Worm (Caenorhabditis elegans): ENCODE measurements around the gene vps-36.

The vps-36 gene

DNA sequence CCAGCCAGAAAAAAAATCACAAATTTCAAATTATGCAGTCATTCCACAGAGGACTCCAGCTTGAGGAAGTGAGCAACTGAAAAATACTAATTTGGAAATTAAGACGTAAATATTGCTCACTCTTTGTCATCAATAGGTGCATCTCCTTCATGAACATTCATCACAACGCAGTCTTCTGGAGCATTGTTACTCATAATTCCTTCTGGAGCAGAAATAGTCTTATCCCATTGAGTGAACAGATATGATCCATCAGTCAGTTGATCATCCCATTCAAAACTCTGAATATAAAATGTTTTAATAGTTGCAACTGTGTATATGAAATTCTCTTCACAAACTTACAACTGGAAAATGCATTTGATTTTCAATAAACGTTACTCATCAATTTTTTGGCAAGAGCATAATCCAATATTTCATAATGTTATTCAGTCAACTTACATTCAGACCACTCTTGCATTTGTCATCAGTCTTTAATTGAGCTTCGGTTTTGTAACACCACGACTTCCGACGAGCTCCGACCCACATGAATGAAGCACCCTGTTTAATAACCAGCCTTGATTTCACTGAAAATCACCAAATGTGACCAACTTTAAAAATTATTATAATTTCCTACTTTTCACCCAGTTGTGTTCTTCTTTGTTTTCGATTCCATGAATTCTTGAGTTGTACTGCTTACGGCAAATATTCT lies 6.9 kb downstream of the vps-36 start:
- no peak for TF ChIP-seq mab-5 (tag; optimal IDR thresholded peaks at IDR 0.05)
- TF ChIP-seq pha-4 (tag; optimal IDR thresholded peaks at IDR 0.05): no peak
- no peak for TF ChIP-seq mep-1 (tag; optimal IDR thresholded peaks at IDR 0.05)
- no peak for TF ChIP-seq unc-39 (tag; optimal IDR thresholded peaks at IDR 0.05)
- TF ChIP-seq unc-62 (GFP tag; optimal IDR thresholded peaks at IDR 0.05): no peak
- no peak for TF ChIP-seq mls-2 (tag; optimal IDR thresholded peaks at IDR 0.05)
- no peak for TF ChIP-seq hlh-1 (tag; optimal IDR thresholded peaks at IDR 0.05)
- no peak for TF ChIP-seq elt-1 (tag; optimal IDR thresholded peaks at IDR 0.05; ENCODE audit: borderline replicate concordance, insufficient read depth)
- TF ChIP-seq nhr-237 (tag; optimal IDR thresholded peaks at IDR 0.05): no peak

DNA sequence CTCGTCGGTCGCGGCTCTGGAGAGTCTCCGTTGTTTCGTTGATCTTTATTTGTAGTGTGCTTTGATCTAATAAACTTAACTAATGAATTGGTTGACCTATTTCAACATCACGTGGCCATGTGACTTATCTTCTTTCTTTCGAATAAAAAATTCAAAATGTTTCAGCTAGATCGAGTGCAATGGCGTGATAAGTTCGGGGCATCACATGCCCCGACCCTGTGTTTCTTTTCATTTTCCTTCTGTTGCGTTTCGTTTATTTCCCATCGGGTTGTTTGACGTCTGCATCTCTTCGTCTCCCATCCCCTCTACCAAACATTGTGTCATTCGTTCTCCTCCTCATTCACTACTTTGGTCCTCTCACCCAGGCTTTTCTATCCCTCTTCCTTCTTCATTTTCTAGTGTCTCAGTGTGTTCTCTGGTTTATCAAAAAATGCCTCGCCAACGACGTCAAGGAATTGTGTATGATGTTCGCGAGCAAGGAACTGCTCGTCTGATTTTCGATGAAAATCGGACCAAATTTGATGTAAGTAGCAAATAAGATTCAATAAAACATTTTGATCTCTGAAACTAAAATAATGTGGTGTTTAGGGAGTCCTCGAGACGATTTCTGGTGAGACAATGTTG lies 8.7 kb downstream of the vps-36 start, which contains the start of gene F17C11.4:
TSS of gene F17C11.4 (plus strand) at position 206 of the 624 bp plus-strand sequence.
- TF ChIP-seq sptf-1 (tag; optimal IDR thresholded peaks at IDR 0.05): no peak
- no peak for TF ChIP-seq ceh-83 (GFP tag; optimal IDR thresholded peaks at IDR 0.05)
- TF ChIP-seq ceh-43 (GFP tag; optimal IDR thresholded peaks at IDR 0.05): no peak
- no peak for TF ChIP-seq ham-2 (GFP tag; optimal IDR thresholded peaks at IDR 0.05)
- TF ChIP-seq ztf-11 (tag; optimal IDR thresholded peaks at IDR 0.05): no peak
- no peak for TF ChIP-seq sem-2 (GFP tag; optimal IDR thresholded peaks at IDR 0.05)
- no peak for TF ChIP-seq nhr-12 (tag; optimal IDR thresholded peaks at IDR 0.05)
- TF ChIP-seq ces-1 (GFP tag; optimal IDR thresholded peaks at IDR 0.05): peak; percentile 6
- TF ChIP-seq blmp-1 (tag; optimal IDR thresholded peaks at IDR 0.05): no peak
- TF ChIP-seq lin-32 (GFP tag; optimal IDR thresholded peaks at IDR 0.05): no peak
- no peak for TF ChIP-seq zip-8 (tag; optimal IDR thresholded peaks at IDR 0.05)
- TF ChIP-seq unc-39 (tag; optimal IDR thresholded peaks at IDR 0.05): no peak
- TF ChIP-seq nhr-76 (tag; optimal IDR thresholded peaks at IDR 0.05): no peak
- peak; percentile 14 for TF ChIP-seq unc-120 (tag; optimal IDR thresholded peaks at IDR 0.05; ENCODE audit: poor library complexity, severe bottlenecking)
- no peak for TF ChIP-seq snpc-4 (tag; optimal IDR thresholded peaks at IDR 0.05)
- TF ChIP-seq nhr-28 (tag; optimal IDR thresholded peaks at IDR 0.05): no peak
- TF ChIP-seq cnd-1 (tag; optimal IDR thresholded peaks at IDR 0.05): no peak

DNA sequence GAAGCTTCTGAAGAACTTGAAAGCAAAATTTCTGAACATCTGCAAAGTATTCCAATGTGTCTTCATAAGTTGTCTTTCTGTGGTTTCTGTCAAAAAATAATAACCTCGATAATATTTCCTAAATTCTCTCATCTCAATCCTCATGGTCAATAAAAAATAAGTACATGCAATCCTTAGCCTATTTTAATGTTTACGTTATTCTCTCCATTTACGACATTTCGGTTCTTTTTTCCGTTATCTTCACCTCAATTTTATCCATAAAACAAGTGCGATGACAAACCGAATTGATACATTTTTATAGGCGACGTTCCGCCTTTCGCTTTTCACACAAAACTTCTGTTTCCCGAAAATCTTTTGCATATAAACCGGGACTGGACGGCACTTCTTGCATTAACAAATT lies 11.0 kb downstream of the vps-36 start, which contains the start of gene col-153:
TSS of gene col-153 (plus strand) at position 301 of the 400 bp plus-strand sequence.
- TF ChIP-seq snpc-4 (tag; optimal IDR thresholded peaks at IDR 0.05): no peak
- TF ChIP-seq ceh-39 (tag; optimal IDR thresholded peaks at IDR 0.05): no peak
- TF ChIP-seq flh-1 (GFP tag; optimal IDR thresholded peaks at IDR 0.05): no peak
- no peak for TF ChIP-seq nhr-237 (tag; optimal IDR thresholded peaks at IDR 0.05)
- no peak for TF ChIP-seq ztf-11 (tag; optimal IDR thresholded peaks at IDR 0.05)
- TF ChIP-seq tbx-8 (GFP tag; optimal IDR thresholded peaks at IDR 0.05): no peak
- TF ChIP-seq mep-1 (tag; optimal IDR thresholded peaks at IDR 0.05): no peak
- TF ChIP-seq unc-39 (tag; optimal IDR thresholded peaks at IDR 0.05): no peak

DNA sequence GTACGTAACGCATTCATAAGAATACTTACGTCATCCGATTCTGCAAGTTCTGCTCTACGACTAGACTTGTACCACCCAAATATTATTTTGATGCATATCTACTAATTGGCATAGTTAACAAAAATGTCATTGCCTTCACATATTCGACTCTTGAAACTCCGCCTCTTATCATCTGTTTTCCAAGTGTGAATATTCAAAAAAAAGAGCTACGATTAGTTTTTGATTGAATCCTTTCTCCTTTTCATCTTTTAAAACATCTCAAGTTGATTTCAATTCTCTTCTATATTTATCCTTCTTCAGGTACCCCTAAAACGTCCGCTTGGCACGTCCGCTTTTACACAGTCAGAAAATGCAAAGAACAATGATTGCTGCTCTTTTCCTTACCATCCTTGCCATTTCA lies 12.5 kb downstream of the vps-36 start, which contains the start of gene F17C11.2:
TSS of gene F17C11.2 (plus strand) at position 301 of the 400 bp plus-strand sequence.
- TF ChIP-seq ceh-39 (tag; optimal IDR thresholded peaks at IDR 0.05): no peak
- TF ChIP-seq tbx-8 (GFP tag; optimal IDR thresholded peaks at IDR 0.05): no peak
- TF ChIP-seq lsy-2 (tag; optimal IDR thresholded peaks at IDR 0.05): no peak
- TF ChIP-seq ceh-83 (GFP tag; optimal IDR thresholded peaks at IDR 0.05): no peak
- no peak for TF ChIP-seq drap-1 (GFP tag; optimal IDR thresholded peaks at IDR 0.05)
- TF ChIP-seq blmp-1 (tag; optimal IDR thresholded peaks at IDR 0.05): no peak
- no peak for TF ChIP-seq ztf-11 (tag; optimal IDR thresholded peaks at IDR 0.05)
- TF ChIP-seq unc-62 (GFP tag; optimal IDR thresholded peaks at IDR 0.05): no peak
- no peak for TF ChIP-seq bed-3 (GFP tag; optimal IDR thresholded peaks at IDR 0.05)
- no peak for TF ChIP-seq nhr-28 (tag; optimal IDR thresholded peaks at IDR 0.05)
- no peak for TF ChIP-seq ceh-43 (GFP tag; optimal IDR thresholded peaks at IDR 0.05)
- no peak for TF ChIP-seq nhr-237 (tag; optimal IDR thresholded peaks at IDR 0.05)
- no peak for TF ChIP-seq ces-1 (GFP tag; optimal IDR thresholded peaks at IDR 0.05)
- TF ChIP-seq snpc-4 (tag; optimal IDR thresholded peaks at IDR 0.05): no peak
- TF ChIP-seq ham-2 (GFP tag; optimal IDR thresholded peaks at IDR 0.05): no peak
- TF ChIP-seq nhr-2 (tag; optimal IDR thresholded peaks at IDR 0.05): no peak
- TF ChIP-seq elt-3 (tag; optimal IDR thresholded peaks at IDR 0.05): no peak
- TF ChIP-seq cnd-1 (tag; optimal IDR thresholded peaks at IDR 0.05): no peak
- no peak for TF ChIP-seq flh-1 (GFP tag; optimal IDR thresholded peaks at IDR 0.05)
- TF ChIP-seq zip-8 (tag; optimal IDR thresholded peaks at IDR 0.05): no peak
